Worm (Caenorhabditis elegans) whole organism, early embryonic: ENCODE results near the gene gpx-2.

ENCODE experiments used
- B0310.2 ChIP-seq: sonication (generic microtip); optimal IDR thresholded peaks from 2 replicates; lab custom pipeline; 2016; ENCODE audit warnings: mild to moderate bottlenecking, missing genetic modification characterization, missing compliant biosample characterization
- F13C5.2 ChIP-seq: sonication (generic microtip); optimal IDR thresholded peaks from 2 replicates; lab custom pipeline; 2017; ENCODE audit warnings: mild to moderate bottlenecking, missing genetic modification characterization, inconsistent platforms, missing compliant biosample characterization
- aly-1 ChIP-seq: sonication (generic microtip); optimal IDR thresholded peaks from 2 replicates; lab custom pipeline; 2016; ENCODE audit warnings: missing genetic modification characterization, missing compliant biosample characterization
- ama-1 ChIP-seq: fragments of 150-350 bp; optimal IDR thresholded peaks from 2 replicates; lab custom pipeline; 2014
- ceh-13 ChIP-seq: fragments of 200-800 bp; sonication (Bioruptor generic); optimal IDR thresholded peaks from 2 replicates; lab custom pipeline; 2018; ENCODE audit warnings: mild to moderate bottlenecking, missing genetic modification characterization, missing compliant biosample characterization
- ceh-36 ChIP-seq: sonication (generic microtip); optimal IDR thresholded peaks from 2 replicates; lab custom pipeline; 2016; ENCODE audit warnings: missing genetic modification characterization, inconsistent platforms, missing compliant biosample characterization
- ets-7 ChIP-seq: sonication (generic microtip); optimal IDR thresholded peaks from 2 replicates; lab custom pipeline; 2016; ENCODE audit warnings: missing genotype, missing genetic modification characterization, missing compliant biosample characterization
- flt-1 ChIP-seq: fragments of 200-800 bp; sonication (Bioruptor generic); IDR thresholded peaks from 2 replicates; pipeline ENCODE4 v1.3.6; 2022; ENCODE audit warnings: missing genetic modification characterization, missing compliant biosample characterization
- hmbx-1 ChIP-seq: sonication (generic microtip); optimal IDR thresholded peaks from 2 replicates; lab custom pipeline; 2016; ENCODE audit warnings: mild to moderate bottlenecking, missing genetic modification characterization, missing compliant biosample characterization
- hmg-4 ChIP-seq: fragments of 200-800 bp; sonication (Bioruptor generic); optimal IDR thresholded peaks from 2 replicates; lab custom pipeline; 2018; ENCODE audit warnings: mild to moderate bottlenecking, missing genetic modification characterization, missing compliant biosample characterization
- hnd-1 ChIP-seq: sonication (generic microtip); optimal IDR thresholded peaks from 2 replicates; lab custom pipeline; 2016; ENCODE audit warnings: missing genetic modification characterization, missing compliant biosample characterization
- pes-1 ChIP-seq: fragments of 200-800 bp; sonication (Bioruptor generic); IDR thresholded peaks from 2 replicates; pipeline ENCODE4 v1.3.6; 2022; ENCODE audit warnings: missing genetic modification reagents, missing genetic modification characterization, missing compliant biosample characterization
- scrt-1 ChIP-seq: fragments of 200-800 bp; sonication (Bioruptor generic); IDR thresholded peaks from 2 replicates; pipeline ENCODE4 v1.3.6; 2022; ENCODE audit warnings: missing genetic modification characterization, missing compliant biosample characterization
- sea-1 ChIP-seq: fragments of 200-800 bp; sonication (Bioruptor generic); conservative IDR thresholded peaks from 2 replicates; pipeline ENCODE4 v1.3.6; 2022; ENCODE audit warnings: missing genetic modification characterization, missing compliant biosample characterization
- tbx-11 ChIP-seq: fragments of 200-800 bp; sonication (Bioruptor generic); IDR thresholded peaks from 2 replicates; pipeline ENCODE4 v1.3.6; 2022; ENCODE audit warnings: missing genetic modification characterization, missing compliant biosample characterization
- tbx-37 ChIP-seq: fragments of 200-800 bp; sonication (Bioruptor generic); conservative IDR thresholded peaks from 2 replicates; pipeline ENCODE4 v1.3.6; 2022; ENCODE audit warnings: missing genetic modification reagents, missing genetic modification characterization, missing compliant biosample characterization
- tra-4 ChIP-seq: sonication (generic microtip); optimal IDR thresholded peaks from 2 replicates; lab custom pipeline; 2017; ENCODE audit warnings: missing genetic modification characterization, missing compliant biosample characterization

gpx-2 gene

ce11 chrII:14841253-14841652 is 25.3 kb upstream of the gpx-2 start:
- TF ChIP-seq B0310.2 (tag; lab: Kevin White, UChicago): no peak
- no peak for TF ChIP-seq tra-4 (tag; lab: Kevin White, UChicago)
- no peak for TF ChIP-seq ets-7 (tag; lab: Kevin White, UChicago)
- TF ChIP-seq flt-1: no peak

- TF ChIP-seq aly-1 (tag; lab: Kevin White, UChicago) (no peak), hmg-4 (no peak), B0310.2 (tag; lab: Kevin White, UChicago) (no peak), hnd-1 (tag; lab: Kevin White, UChicago) (no peak), F13C5.2 (tag; lab: Kevin White, UChicago) (no peak)
These were observed 23.6 kb upstream of the gpx-2 start, which contains the start of gene cdh-7 for ce11 chrII:14843016-14843415. TSS of gene cdh-7 (plus strand) at chrII:14843229.

- TF ChIP-seq B0310.2 (tag; lab: Kevin White, UChicago): no peak
- TF ChIP-seq pes-1 (GFP tag; lab: Robert Waterston, UW): no peak
- TF ChIP-seq F13C5.2 (tag; lab: Kevin White, UChicago): no peak
- TF ChIP-seq scrt-1 (GFP tag; lab: Robert Waterston, UW): no peak
- no peak for TF ChIP-seq flt-1
- no peak for TF ChIP-seq sea-1
- TF ChIP-seq hnd-1 (tag; lab: Kevin White, UChicago): no peak
- no peak for TF ChIP-seq tbx-11
- TF ChIP-seq tbx-37 (GFP tag; lab: Robert Waterston, UW): no peak
- no peak for TF ChIP-seq ceh-13 (GFP tag; lab: Kevin White, UChicago)
These were observed 22.3 kb upstream of the gpx-2 start for ce11 chrII:14844253-14844652.

- TF ChIP-seq ets-7 (tag; lab: Kevin White, UChicago): no peak
These were observed 16.7 kb upstream of the gpx-2 start for ce11 chrII:14849897-14850296.

ce11 chrII:14851483-14851882 is 15.1 kb upstream of the gpx-2 start, which contains the start of gene R05H10.1:
TSS of gene R05H10.1 (plus strand) at chrII:14851816.
- no peak for TF ChIP-seq hnd-1 (tag; lab: Kevin White, UChicago)
- no peak for TF ChIP-seq hmbx-1 (tag; lab: Kevin White, UChicago)
- no peak for TF ChIP-seq ceh-13 (GFP tag; lab: Kevin White, UChicago)
- TF ChIP-seq tbx-11: no peak
- TF ChIP-seq tra-4 (tag; lab: Kevin White, UChicago): no peak
- TF ChIP-seq sea-1: no peak
- no peak for TF ChIP-seq scrt-1 (GFP tag; lab: Robert Waterston, UW)
- no peak for TF ChIP-seq ets-7 (tag; lab: Kevin White, UChicago)
- TF ChIP-seq aly-1 (tag; lab: Kevin White, UChicago): no peak
- TF ChIP-seq F13C5.2 (tag; lab: Kevin White, UChicago): no peak
- no peak for TF ChIP-seq pes-1 (GFP tag; lab: Robert Waterston, UW)
- TF ChIP-seq tbx-37 (GFP tag; lab: Robert Waterston, UW): no peak
- no peak for TF ChIP-seq ama-1
- no peak for TF ChIP-seq flt-1
- no peak for TF ChIP-seq B0310.2 (tag; lab: Kevin White, UChicago)
- TF ChIP-seq ceh-36: no peak
- no peak for TF ChIP-seq hmg-4

ce11 chrII:14855229-14855628 is 11.3 kb upstream of the gpx-2 start, which contains the start of gene R05H10.7:
TSS of gene R05H10.7 (plus strand) at chrII:14855529.
- TF ChIP-seq ets-7 (tag; lab: Kevin White, UChicago) (no peak), flt-1 (no peak), F13C5.2 (tag; lab: Kevin White, UChicago) (no peak), ceh-36 (no peak), hnd-1 (tag; lab: Kevin White, UChicago) (no peak), ama-1 (no peak), B0310.2 (tag; lab: Kevin White, UChicago) (no peak), sea-1 (no peak), scrt-1 (GFP tag; lab: Robert Waterston, UW) (no peak), tbx-37 (GFP tag; lab: Robert Waterston, UW) (no peak), pes-1 (GFP tag; lab: Robert Waterston, UW) (no peak), aly-1 (tag; lab: Kevin White, UChicago) (no peak), hmbx-1 (tag; lab: Kevin White, UChicago) (no peak), tbx-11 (no peak), ceh-13 (GFP tag; lab: Kevin White, UChicago) (no peak), tra-4 (tag; lab: Kevin White, UChicago) (no peak), hmg-4 (no peak)

ce11 chrII:14856922-14857321 is 9.6 kb upstream of the gpx-2 start, which contains the start of gene rbm-28:
TSS of gene rbm-28 (plus strand) at chrII:14857259.
- no peak for TF ChIP-seq scrt-1 (GFP tag; lab: Robert Waterston, UW)
- no peak for TF ChIP-seq aly-1 (tag; lab: Kevin White, UChicago)
- no peak for TF ChIP-seq ama-1
- TF ChIP-seq F13C5.2 (tag; lab: Kevin White, UChicago): no peak
- no peak for TF ChIP-seq ets-7 (tag; lab: Kevin White, UChicago)
- peak; percentile 67; the same call in 1 of the 2 replicates for TF ChIP-seq pes-1 (GFP tag; lab: Robert Waterston, UW)
- no peak for TF ChIP-seq tbx-11
- TF ChIP-seq tbx-37 (GFP tag; lab: Robert Waterston, UW): peak; percentile 62; the same call in 1 of the 2 replicates
- TF ChIP-seq B0310.2 (tag; lab: Kevin White, UChicago): no peak
- no peak for TF ChIP-seq ceh-36
- no peak for TF ChIP-seq flt-1
- no peak for TF ChIP-seq ceh-13 (GFP tag; lab: Kevin White, UChicago)

ce11 chrII:14866156-14866555 is 410 bp upstream of the gpx-2 start:
- TF ChIP-seq tra-4 (tag; lab: Kevin White, UChicago): no peak
- no peak for TF ChIP-seq scrt-1 (GFP tag; lab: Robert Waterston, UW)
- TF ChIP-seq pes-1 (GFP tag; lab: Robert Waterston, UW): no peak
- TF ChIP-seq ceh-13 (GFP tag; lab: Kevin White, UChicago): no peak
- no peak for TF ChIP-seq tbx-37 (GFP tag; lab: Robert Waterston, UW)
- TF ChIP-seq aly-1 (tag; lab: Kevin White, UChicago): no peak
- TF ChIP-seq hmg-4: no peak
- TF ChIP-seq sea-1: no peak
- TF ChIP-seq flt-1: no peak
- no peak for TF ChIP-seq B0310.2 (tag; lab: Kevin White, UChicago)
- TF ChIP-seq ets-7 (tag; lab: Kevin White, UChicago): no peak
- no peak for TF ChIP-seq F13C5.2 (tag; lab: Kevin White, UChicago)
- TF ChIP-seq tbx-11: no peak
- no peak for TF ChIP-seq hnd-1 (tag; lab: Kevin White, UChicago)
- TF ChIP-seq hmbx-1 (tag; lab: Kevin White, UChicago): no peak
- no peak for TF ChIP-seq ama-1
- no peak for TF ChIP-seq ceh-36
